Worm (Caenorhabditis elegans): Measurements from ENCODE around the gene T05G5.5.

ce11 chrIII:9744525-9744924 is 6.7 kb downstream of the T05G5.5 start:
- TF ChIP-seq lin-11 (tag; optimal IDR thresholded peaks at IDR 0.05) = no peak
- no peak for TF ChIP-seq pha-4 (tag; optimal IDR thresholded peaks at IDR 0.05)
- TF ChIP-seq hlh-30 (tag; optimal IDR thresholded peaks at IDR 0.05; ENCODE audit: insufficient read depth) = no peak
- TF ChIP-seq rnt-1 (tag; optimal IDR thresholded peaks at IDR 0.05) = no peak
- TF ChIP-seq K02D7.2 (tag; optimal IDR thresholded peaks at IDR 0.05) = no peak
- no peak for TF ChIP-seq pqm-1 (tag; optimal IDR thresholded peaks at IDR 0.05)
- TF ChIP-seq fkh-10 (GFP tag; optimal IDR thresholded peaks at IDR 0.05) = no peak
- TF ChIP-seq dmd-4 (tag; optimal IDR thresholded peaks at IDR 0.05; ENCODE audit: borderline replicate concordance) = no peak
- TF ChIP-seq gmeb-2 (tag; optimal IDR thresholded peaks at IDR 0.05) = no peak
- no peak for TF ChIP-seq sox-2 (GFP tag; IDR thresholded peaks at IDR 0.05)
- TF ChIP-seq nhr-232 (tag; optimal IDR thresholded peaks at IDR 0.05) = no peak
- no peak for TF ChIP-seq hlh-13 (GFP tag; optimal IDR thresholded peaks at IDR 0.05)
- TF ChIP-seq ama-1 (optimal IDR thresholded peaks at IDR 0.05) = no peak

Measured in whole organism, late embryonic.